Fruit fly (Drosophila melanogaster) ovary, adult (tissue): ENCODE results near the gene Alp13.

Experiments used
- CG17801 ChIP-seq: fragments of 200-800 bp; optimal IDR thresholded peaks from 2 replicates; lab custom pipeline; 2019; ENCODE audit warnings: missing biosample characterization, mild to moderate bottlenecking, missing genetic modification characterization, moderate library complexity; ENCODE audit not compliant: partially characterized antibody

Gene Alp13

dm6 chr3R:10100498-10101196 lies 25.5 kb upstream of the Alp13 start:
- no peak for TF ChIP-seq CG17801 (GFP tag; lab: Kevin White, UChicago)

- no peak for TF ChIP-seq CG17801 (GFP tag; lab: Kevin White, UChicago)
Observed at dm6 chr3R:10099401-10099848, 24.3 kb upstream of the Alp13 start.

dm6 chr3R:10098296-10098675 lies 23.1 kb upstream of the Alp13 start:
- no peak for TF ChIP-seq CG17801 (GFP tag; lab: Kevin White, UChicago)

DNA sequence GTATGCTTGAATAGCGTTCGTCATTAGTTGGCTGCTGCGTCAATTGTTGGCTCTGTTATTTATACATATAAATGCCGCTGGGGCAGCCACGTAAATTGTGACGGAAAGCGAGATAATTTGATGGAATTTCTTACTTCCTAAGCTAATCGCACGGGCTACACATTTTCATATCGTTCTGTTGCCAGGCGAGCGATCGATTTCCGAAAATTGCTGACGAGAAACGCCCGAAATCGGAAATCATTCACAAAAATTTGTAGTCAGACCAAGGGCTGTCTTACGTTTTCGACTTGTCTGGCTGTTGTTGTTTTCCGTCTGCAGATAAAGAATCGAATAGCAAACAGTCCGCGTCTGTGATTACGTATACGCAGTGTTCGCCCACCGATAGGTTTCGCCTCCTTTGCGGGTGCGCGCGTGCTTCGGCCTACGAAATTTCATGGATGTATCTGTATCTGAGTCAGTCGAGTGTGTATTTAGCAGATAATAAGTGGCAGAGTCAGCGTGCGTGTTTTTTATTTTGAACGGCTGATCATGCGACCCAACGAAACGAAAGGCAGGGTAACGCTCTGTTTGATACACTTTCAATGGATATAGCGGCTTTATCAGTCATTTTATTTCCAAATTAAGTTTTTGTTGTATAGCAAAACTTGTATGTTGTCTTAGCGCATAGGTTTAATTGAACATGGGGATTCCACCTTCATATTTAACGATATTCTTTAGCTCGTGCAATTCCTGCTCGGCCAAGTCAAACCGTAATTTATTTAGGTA lies 22.5 kb upstream of the Alp13 start:
- no peak for TF ChIP-seq CG17801 (GFP tag; lab: Kevin White, UChicago)

- no peak for TF ChIP-seq CG17801 (GFP tag; lab: Kevin White, UChicago)
Observed at dm6 chr3R:10095765-10096164, 20.6 kb upstream of the Alp13 start.

dm6 chr3R:10095052-10095451 lies 19.9 kb upstream of the Alp13 start:
- no peak for TF ChIP-seq CG17801 (GFP tag; lab: Kevin White, UChicago)

DNA sequence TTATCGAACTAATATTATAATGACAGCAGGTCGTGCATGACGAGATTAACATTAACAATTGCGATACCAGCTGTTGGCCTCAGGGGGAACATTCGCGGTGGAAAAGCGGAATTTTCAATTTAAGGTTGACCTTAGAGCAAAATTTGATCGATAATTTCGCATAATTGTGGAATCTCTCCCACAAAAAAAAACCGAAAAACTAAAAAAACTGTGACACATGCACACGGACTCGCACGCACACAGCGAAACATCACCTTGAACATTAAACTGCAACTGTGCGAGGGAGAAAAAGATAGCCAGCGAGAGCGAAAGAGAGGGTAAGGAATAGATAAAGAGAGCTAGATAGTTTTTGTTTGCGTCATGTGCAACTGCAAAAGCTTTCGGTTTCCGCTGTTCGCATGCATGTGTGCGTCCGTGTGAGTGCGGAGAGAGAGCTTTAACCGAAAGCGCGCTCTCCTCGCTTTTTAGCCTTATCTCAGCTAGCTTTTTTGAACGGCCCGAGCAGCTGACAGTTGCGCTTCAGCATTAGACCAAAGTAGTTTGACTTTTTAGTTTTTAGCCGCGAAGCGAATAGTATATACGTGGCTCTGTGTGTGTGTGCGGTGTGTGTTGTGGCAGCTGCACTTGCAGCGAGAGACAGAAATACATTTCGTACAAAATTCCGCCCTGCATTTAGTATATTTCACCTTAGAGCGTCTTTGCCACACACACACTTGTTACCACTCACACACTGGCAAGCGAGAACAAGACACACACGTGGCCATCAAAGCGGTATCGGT lies 18.3 kb upstream of the Alp13 start:
- TF ChIP-seq CG17801 (GFP tag; lab: Kevin White, UChicago), result no peak

DNA sequence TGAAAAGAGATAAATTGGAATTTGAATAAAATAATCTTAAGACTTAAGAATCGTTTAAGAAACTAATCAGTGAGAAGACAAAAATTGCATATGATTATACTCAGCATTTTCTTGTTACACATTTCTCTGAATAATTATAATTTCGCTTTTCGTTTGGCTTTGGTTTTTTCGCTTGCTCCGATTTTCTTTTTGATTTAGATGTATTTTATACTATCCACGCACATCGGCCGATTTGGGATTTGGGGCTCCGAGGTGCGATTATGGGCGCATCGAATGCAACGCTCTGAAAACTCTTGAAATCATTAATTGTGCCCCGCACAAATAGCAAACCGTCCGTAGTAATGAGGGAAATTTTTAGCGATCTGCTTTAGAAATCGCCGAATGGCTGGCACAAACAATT lies 16.3 kb upstream of the Alp13 start:
- no peak for TF ChIP-seq CG17801 (GFP tag; lab: Kevin White, UChicago)

DNA sequence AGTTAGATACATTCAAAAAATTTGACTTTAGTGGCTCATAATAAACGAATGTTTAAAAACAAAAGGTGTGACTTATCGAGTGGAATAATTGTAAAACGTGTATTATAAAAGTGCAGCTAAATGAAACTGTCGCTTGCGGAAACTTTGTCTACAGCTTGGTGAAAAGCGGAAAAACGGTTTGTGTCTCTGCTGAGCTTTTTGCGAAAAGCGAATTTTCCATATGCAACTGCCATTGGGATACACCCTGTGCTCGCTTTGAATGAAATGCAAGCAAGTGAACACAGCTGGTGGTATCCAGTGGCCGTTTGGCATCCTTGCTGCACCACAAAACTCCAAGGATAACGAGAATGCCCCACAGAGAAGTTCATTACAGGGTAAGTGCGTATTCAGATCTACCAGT lies 15.7 kb upstream of the Alp13 start:
- TF ChIP-seq CG17801 (GFP tag; lab: Kevin White, UChicago), result no peak

dm6 chr3R:10089171-10089664 lies 14.0 kb upstream of the Alp13 start:
- TF ChIP-seq CG17801 (GFP tag; lab: Kevin White, UChicago), result peak; percentile 22

DNA sequence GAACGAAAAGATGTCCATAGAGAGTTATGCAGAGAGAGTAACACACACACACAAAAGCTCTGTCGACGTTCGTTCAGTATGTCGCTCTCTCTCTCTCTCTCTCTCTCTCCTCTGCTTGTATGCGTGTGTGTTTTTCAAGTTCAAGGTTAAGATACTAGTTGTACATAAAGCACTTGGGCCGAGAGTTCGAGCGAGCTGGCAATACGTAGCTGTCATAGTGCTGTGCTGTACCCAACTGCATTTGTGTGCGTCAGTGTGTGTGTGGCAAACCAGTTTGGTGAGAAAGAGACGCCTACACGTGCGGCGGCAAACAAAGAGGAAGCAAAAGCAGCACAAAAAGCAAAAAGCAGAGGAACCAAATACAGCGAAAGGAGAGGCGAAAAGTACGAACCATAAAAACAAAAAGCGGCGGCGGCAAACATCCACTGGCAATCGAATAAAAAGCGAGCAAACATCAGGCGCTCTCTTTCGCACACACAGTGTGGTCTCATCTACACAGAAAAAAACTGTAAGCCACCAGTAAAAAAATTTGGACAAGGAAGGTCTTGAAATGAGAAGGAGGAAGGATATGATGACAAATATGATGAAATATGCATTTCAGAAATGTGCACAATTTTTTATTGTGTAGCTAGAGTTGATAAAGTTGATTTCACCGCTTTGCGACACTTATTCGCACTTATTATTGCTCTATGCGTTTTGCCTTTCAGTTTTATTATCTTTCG lies 12.2 kb upstream of the Alp13 start:
- peak; percentile 6 for TF ChIP-seq CG17801 (GFP tag; lab: Kevin White, UChicago)

- TF ChIP-seq CG17801 (GFP tag; lab: Kevin White, UChicago), result no peak
Observed at dm6 chr3R:10086683-10087082, 11.5 kb upstream of the Alp13 start.

DNA sequence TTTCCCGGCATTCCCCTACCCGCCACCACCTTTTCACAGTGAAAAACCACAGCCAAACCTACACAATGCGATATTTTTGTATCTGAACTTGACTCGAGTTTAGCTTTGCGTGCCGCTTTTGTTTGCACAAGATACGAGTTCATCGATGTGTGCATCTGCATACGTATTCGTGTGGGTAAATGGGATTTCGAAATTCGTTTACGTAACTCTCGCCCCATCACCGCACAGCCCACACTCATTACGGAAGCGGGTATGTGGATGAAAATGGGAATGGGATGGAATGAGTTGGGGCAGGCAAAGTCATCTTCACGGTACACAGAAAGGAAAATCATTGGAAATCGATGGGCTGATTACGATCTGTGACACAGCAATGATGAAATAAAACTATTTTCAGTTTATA lies 11.0 kb upstream of the Alp13 start:
- no peak for TF ChIP-seq CG17801 (GFP tag; lab: Kevin White, UChicago)

dm6 chr3R:10084914-10085313 lies 9.7 kb upstream of the Alp13 start:
- TF ChIP-seq CG17801 (GFP tag; lab: Kevin White, UChicago), result peak; percentile 81
